Worm (Caenorhabditis elegans): ENCODE data around the gene fipr-29.

DNA sequence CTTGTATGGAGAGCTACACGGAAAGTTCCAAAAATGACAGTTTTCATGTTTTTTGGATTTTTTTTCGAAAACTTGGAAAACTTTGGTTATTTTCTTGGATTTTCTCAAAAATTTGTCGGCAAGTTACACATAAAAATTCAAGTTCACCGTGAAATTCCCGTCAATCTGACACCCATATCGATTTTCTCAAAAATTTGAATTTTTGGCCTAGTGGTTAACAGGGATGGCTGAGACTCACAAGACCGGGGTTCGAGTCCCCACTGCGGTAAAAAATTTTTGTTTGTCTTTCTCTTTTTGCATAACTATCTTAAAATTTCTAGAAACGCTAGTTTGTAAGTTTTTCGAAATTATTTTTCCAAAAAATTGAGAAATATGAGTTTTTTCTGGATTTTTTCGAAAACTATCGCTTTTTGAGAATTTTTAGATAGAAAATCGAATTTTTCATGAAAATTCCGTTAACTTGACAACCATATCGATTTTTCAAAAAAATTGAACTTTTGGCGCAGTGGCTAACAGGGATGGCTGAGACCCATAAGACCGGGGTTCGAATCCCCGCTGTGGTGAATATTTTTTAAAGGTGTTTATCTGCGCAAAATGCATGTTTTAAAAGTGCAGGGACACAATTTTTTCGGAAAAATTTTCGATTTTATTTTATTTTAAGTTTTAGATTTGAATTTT is 40.6 kb upstream of the fipr-29 start:
- no peak for TF ChIP-seq elt-3 (tag; optimal IDR thresholded peaks at IDR 0.05)
- no peak for TF ChIP-seq ztf-1 (GFP tag; conservative IDR thresholded peaks at IDR 0.05)
- no peak for TF ChIP-seq mdl-1 (tag; optimal IDR thresholded peaks at IDR 0.05)
- TF ChIP-seq fos-1 (tag; optimal IDR thresholded peaks at IDR 0.05): no peak

All from whole organism, L2 larva.